In genomic region chrII:9774653-9775052, ce11 we compare ENCODE assay signal across 3 worm cellular contexts.
A peak's percentile ranks its signal among the peaks of the same experiment; 100 is the strongest.
TF ChIP-seq lines count a peak whose summit lies in the region.

No protein-coding gene starts in this region.

TF ChIP-seq in whole organism, L1 larva, 84 proteins besides CTCF, POLR2A, EP300 and RAD21 (continued from another document and continues in another):
- TF ChIP-seq egl-27 (tag; optimal IDR thresholded peaks at IDR 0.05; lab: Kevin White, UChicago) = no peak
- TF ChIP-seq ceh-82 (tag; optimal IDR thresholded peaks at IDR 0.05; lab: Kevin White, UChicago) = peak in 2 of 3 experiments; percentile 32 to 82
- TF ChIP-seq grh-1 (GFP tag; IDR thresholded peaks at IDR 0.05; lab: Robert Waterston, UW) = no peak
- TF ChIP-seq ama-1 (optimal IDR thresholded peaks at IDR 0.05; lab: Kevin White, UChicago) = no peak
- no peak for TF ChIP-seq ceh-90 (tag; optimal IDR thresholded peaks at IDR 0.05; lab: Kevin White, UChicago)
- peak; percentile 53 for TF ChIP-seq F16B12.6 (tag; optimal IDR thresholded peaks at IDR 0.05; lab: Kevin White, UChicago)
- TF ChIP-seq C34B4.2 (tag; optimal IDR thresholded peaks at IDR 0.05; lab: Kevin White, UChicago) = no peak
- TF ChIP-seq mep-1 (tag; optimal IDR thresholded peaks at IDR 0.05; lab: Kevin White, UChicago) = peak; percentile 50
- TF ChIP-seq snu-23 (GFP tag; optimal IDR thresholded peaks at IDR 0.05; lab: Kevin White, UChicago) = peak; percentile 72
- TF ChIP-seq sptf-1 (tag; optimal IDR thresholded peaks at IDR 0.05; lab: Kevin White, UChicago) = no peak
- peak; percentile 73 for TF ChIP-seq nhr-71 (tag; optimal IDR thresholded peaks at IDR 0.05; lab: Kevin White, UChicago)
- peak in 2 of 6 experiments; percentile 17 to 49 for TF ChIP-seq elt-3 (tag; optimal IDR thresholded peaks at IDR 0.05; lab: Kevin White, UChicago)
- TF ChIP-seq egl-13 (tag; optimal IDR thresholded peaks at IDR 0.05; lab: Kevin White, UChicago) = peak; percentile 44
- no peak for TF ChIP-seq hpl-2 (GFP tag; optimal IDR thresholded peaks at IDR 0.05; lab: Kevin White, UChicago)
- no peak for TF ChIP-seq mef-2 (tag; optimal IDR thresholded peaks at IDR 0.05; lab: Kevin White, UChicago)
- no peak for TF ChIP-seq unc-30 (tag; optimal IDR thresholded peaks at IDR 0.05; lab: Kevin White, UChicago)
- TF ChIP-seq lir-3 (tag; optimal IDR thresholded peaks at IDR 0.05; lab: Kevin White, UChicago; ENCODE audit: poor library complexity) = peak; percentile 53
- TF ChIP-seq sup-37 (GFP tag; optimal IDR thresholded peaks at IDR 0.05; lab: Kevin White, UChicago) = no peak
- TF ChIP-seq hlh-17 (GFP tag; optimal IDR thresholded peaks at IDR 0.05; lab: Kevin White, UChicago; ENCODE audit: borderline replicate concordance) = no peak
- no peak for TF ChIP-seq aha-1 (tag; optimal IDR thresholded peaks at IDR 0.05; lab: Kevin White, UChicago)
- TF ChIP-seq hlh-4 (tag; optimal IDR thresholded peaks at IDR 0.05; lab: Kevin White, UChicago) = peak; percentile 16
- TF ChIP-seq efl-3 (GFP tag; optimal IDR thresholded peaks at IDR 0.05; lab: Kevin White, UChicago) = no peak
- TF ChIP-seq mab-9 (GFP tag; IDR thresholded peaks at IDR 0.05; lab: Robert Waterston, UW) = peak; percentile 25; the same call in 1 of the 2 replicates
- TF ChIP-seq nhr-20 (tag; optimal IDR thresholded peaks at IDR 0.05; lab: Kevin White, UChicago) = peak; percentile 83
- TF ChIP-seq nhr-85 (tag; lab: Kevin White, UChicago) = peak; percentile 58
- TF ChIP-seq ces-1 (GFP tag; optimal IDR thresholded peaks at IDR 0.05; lab: Kevin White, UChicago) = no peak
- TF ChIP-seq vab-15 (tag; optimal IDR thresholded peaks at IDR 0.05; lab: Kevin White, UChicago) = no peak
- TF ChIP-seq swsn-7 (tag; optimal IDR thresholded peaks at IDR 0.05; lab: Kevin White, UChicago) = peak; percentile 75
- TF ChIP-seq fos-1 (tag; optimal IDR thresholded peaks at IDR 0.05; lab: Kevin White, UChicago) = no peak
- TF ChIP-seq lin-35 (GFP tag; optimal IDR thresholded peaks at IDR 0.05; lab: Kevin White, UChicago) = peak; percentile 48 to 68
- TF ChIP-seq lin-13 (GFP tag; optimal IDR thresholded peaks at IDR 0.05; lab: Kevin White, UChicago) = no peak
- TF ChIP-seq elt-2 (tag; optimal IDR thresholded peaks at IDR 0.05; lab: Kevin White, UChicago) = peak; percentile 41
- TF ChIP-seq nhr-28 (tag; optimal IDR thresholded peaks at IDR 0.05; lab: Kevin White, UChicago) = no peak
- peak; percentile 48 for TF ChIP-seq ceh-8 (GFP tag; optimal IDR thresholded peaks at IDR 0.05; lab: Kevin White, UChicago)
- peak; percentile 65 for TF ChIP-seq nhr-19 (GFP tag; conservative IDR thresholded peaks at IDR 0.05; lab: Robert Waterston, UW)
- TF ChIP-seq nhr-84 (tag; optimal IDR thresholded peaks at IDR 0.05; lab: Kevin White, UChicago) = no peak
- peak in 1 of 2 experiments; percentile 71 for TF ChIP-seq ztf-11 (tag; optimal IDR thresholded peaks at IDR 0.05; lab: Kevin White, UChicago)
- TF ChIP-seq C04F5.9 (tag; optimal IDR thresholded peaks at IDR 0.05; lab: Kevin White, UChicago) = no peak
- no peak for TF ChIP-seq unc-98 (GFP tag; IDR thresholded peaks at IDR 0.05; lab: Robert Waterston, UW)
- TF ChIP-seq pag-3 (tag; optimal IDR thresholded peaks at IDR 0.05; lab: Kevin White, UChicago; ENCODE audit: borderline replicate concordance, insufficient read depth) = no peak
- TF ChIP-seq lin-15B (tag; optimal IDR thresholded peaks at IDR 0.05; lab: Kevin White, UChicago) = no peak
- peak; percentile 76 for TF ChIP-seq nhr-90 (tag; optimal IDR thresholded peaks at IDR 0.05; lab: Kevin White, UChicago; ENCODE audit: poor library complexity)
- peak; percentile 54 for TF ChIP-seq lin-14 (GFP tag; optimal IDR thresholded peaks at IDR 0.05; lab: Kevin White, UChicago)
- no peak for TF ChIP-seq ets-5 (GFP tag; IDR thresholded peaks at IDR 0.05; lab: Robert Waterston, UW)

TF ChIP-seq in whole organism, L3 larva, 47 proteins besides CTCF, POLR2A, EP300 and RAD21 (continued from another document):
- TF ChIP-seq zag-1 (tag; optimal IDR thresholded peaks at IDR 0.05; lab: Kevin White, UChicago) = no peak

TF ChIP-seq in whole organism, young adult, 124 proteins besides CTCF, POLR2A, EP300 and RAD21 (continued from another document and continues in another):
- TF ChIP-seq tlf-1 (GFP tag; optimal IDR thresholded peaks at IDR 0.05; lab: Kevin White, UChicago) (no peak), bed-1 (GFP tag; IDR thresholded peaks at IDR 0.05; lab: Robert Waterston, UW) (peak; percentile 80; the same call in 1 of the 2 replicates), F23B12.7 (tag; optimal IDR thresholded peaks at IDR 0.05; lab: Kevin White, UChicago; ENCODE audit: insufficient read depth) (peak; percentile 79), rec-8 (tag; optimal IDR thresholded peaks at IDR 0.05; lab: Kevin White, UChicago) (peak; percentile 33 to 82), lin-54 (GFP tag; optimal IDR thresholded peaks at IDR 0.05; lab: Kevin White, UChicago) (no peak), let-607 (tag; optimal IDR thresholded peaks at IDR 0.05; lab: Kevin White, UChicago) (peak; percentile 23 to 43), F55B11.4 (tag; optimal IDR thresholded peaks at IDR 0.05; lab: Kevin White, UChicago; ENCODE audit: borderline replicate concordance, insufficient read depth) (no peak), aptf-2 (GFP tag; conservative IDR thresholded peaks at IDR 0.05; lab: Robert Waterston, UW) (no peak), snpc-1.3 (tag; optimal IDR thresholded peaks at IDR 0.05; lab: Kevin White, UChicago; ENCODE audit: insufficient read depth) (peak; percentile 84), nfyb-1 (GFP tag; IDR thresholded peaks at IDR 0.05; lab: Robert Waterston, UW) (no peak; the same call in 1 of the 2 replicates), K12H6.12 (tag; optimal IDR thresholded peaks at IDR 0.05; lab: Kevin White, UChicago) (no peak), atf-7 (tag; optimal IDR thresholded peaks at IDR 0.05; lab: Kevin White, UChicago) (peak; percentile 50), ztf-6 (GFP tag; IDR thresholded peaks at IDR 0.05; lab: Robert Waterston, UW) (no peak), cebp-2 (GFP tag; IDR thresholded peaks at IDR 0.05; lab: Robert Waterston, UW) (peak; percentile 74; the same call in 1 of the 2 replicates), dpff-1 (tag; optimal IDR thresholded peaks at IDR 0.05; lab: Kevin White, UChicago) (no peak), snpc-4 (GFP tag; optimal IDR thresholded peaks at IDR 0.05; lab: Kevin White, UChicago) (peak; percentile 74), snpc-4 (tag; optimal IDR thresholded peaks at IDR 0.05; lab: Kevin White, UChicago) (peak in 3 of 4 experiments; percentile 10 to 78 (median 74)), akir-1 (GFP tag; optimal IDR thresholded peaks at IDR 0.05; lab: Kevin White, UChicago) (peak; percentile 10), sea-2 (GFP tag; IDR thresholded peaks at IDR 0.05; lab: Robert Waterston, UW) (0 out of 2 replicates have a peak, but pooled peaks have one; percentile 54), repo-1 (tag; optimal IDR thresholded peaks at IDR 0.05; lab: Kevin White, UChicago) (peak; percentile 78), Y53F4B.3 (GFP tag; IDR thresholded peaks at IDR 0.05; lab: Robert Waterston, UW) (0 out of 2 replicates have a peak, but pooled peaks have one; percentile 32), Y53G8AR.9 (GFP tag; conservative IDR thresholded peaks at IDR 0.05; lab: Robert Waterston, UW) (0 out of 2 replicates have a peak, but pooled peaks have one; percentile 36), ceh-40 (GFP tag; IDR thresholded peaks at IDR 0.05; lab: Robert Waterston, UW) (0 out of 2 replicates have a peak, but pooled peaks have one; percentile 60), xnd-1 (tag; optimal IDR thresholded peaks at IDR 0.05; lab: Kevin White, UChicago) (peak; percentile 15), nhr-27 (tag; optimal IDR thresholded peaks at IDR 0.05; lab: Kevin White, UChicago) (no peak), C17E4.6 (GFP tag; IDR thresholded peaks at IDR 0.05; lab: Robert Waterston, UW) (0 out of 2 replicates have a peak, but pooled peaks have one; percentile 56), egl-44 (GFP tag; IDR thresholded peaks at IDR 0.05; lab: Robert Waterston, UW) (peak; percentile 86), mcd-1 (GFP tag; IDR thresholded peaks at IDR 0.05; lab: Robert Waterston, UW) (peak; percentile 64; the same call in 1 of the 2 replicates), die-1 (tag; optimal IDR thresholded peaks at IDR 0.05; lab: Kevin White, UChicago) (peak; percentile 71), ceh-58 (GFP tag; IDR thresholded peaks at IDR 0.05; lab: Robert Waterston, UW) (no peak), him-1 (tag; optimal IDR thresholded peaks at IDR 0.05; lab: Kevin White, UChicago) (peak; percentile 90), zfh-2 (GFP tag; conservative IDR thresholded peaks at IDR 0.05; lab: Robert Waterston, UW) (no peak), efl-1 (GFP tag; optimal IDR thresholded peaks at IDR 0.05; lab: Kevin White, UChicago) (no peak), B0035.1 (tag; optimal IDR thresholded peaks at IDR 0.05; lab: Kevin White, UChicago) (peak; percentile 41), ets-4 (GFP tag; optimal IDR thresholded peaks at IDR 0.05; lab: Kevin White, UChicago) (no peak), nfya-1 (tag; optimal IDR thresholded peaks at IDR 0.05; lab: Kevin White, UChicago; ENCODE audit: borderline replicate concordance, insufficient read depth) (no peak), lin-26 (GFP tag; IDR thresholded peaks at IDR 0.05; lab: Robert Waterston, UW) (no peak; the same call in 1 of the 2 replicates), F57A8.1 (GFP tag; optimal IDR thresholded peaks at IDR 0.05; lab: Kevin White, UChicago) (no peak), madf-3 (GFP tag; IDR thresholded peaks at IDR 0.05; lab: Robert Waterston, UW) (0 out of 2 replicates have a peak, but pooled peaks have one; percentile 68), dpl-1 (GFP tag; optimal IDR thresholded peaks at IDR 0.05; lab: Kevin White, UChicago) (no peak), ztf-28 (GFP tag; IDR thresholded peaks at IDR 0.05; lab: Robert Waterston, UW) (peak; percentile 76; the same call in 1 of the 2 replicates), F52B5.7 (tag; optimal IDR thresholded peaks at IDR 0.05; lab: Kevin White, UChicago) (peak; percentile 13), lag-1 (GFP tag; IDR thresholded peaks at IDR 0.05; lab: Robert Waterston, UW) (no peak), unc-62 (GFP tag; optimal IDR thresholded peaks at IDR 0.05; lab: Kevin White, UChicago) (no peak), lsy-27 (tag; optimal IDR thresholded peaks at IDR 0.05; lab: Kevin White, UChicago; ENCODE audit: borderline replicate concordance, insufficient read depth) (no peak), pbrm-1 (GFP tag; IDR thresholded peaks at IDR 0.05; lab: Robert Waterston, UW) (peak; percentile 64; the same call in 1 of the 2 replicates), ztf-22 (GFP tag; optimal IDR thresholded peaks at IDR 0.05; lab: Kevin White, UChicago) (peak; percentile 61), lin-40 (tag; optimal IDR thresholded peaks at IDR 0.05; lab: Kevin White, UChicago) (peak; percentile 68), ccch-3 (GFP tag; optimal IDR thresholded peaks at IDR 0.05; lab: Kevin White, UChicago) (no peak), B0261.1 (tag; optimal IDR thresholded peaks at IDR 0.05; lab: Kevin White, UChicago) (peak; percentile 87), ceh-100 (GFP tag; IDR thresholded peaks at IDR 0.05; lab: Robert Waterston, UW) (no peak; the same call in 1 of the 2 replicates), hlh-12 (tag; optimal IDR thresholded peaks at IDR 0.05; lab: Kevin White, UChicago) (no peak), attf-5 (GFP tag; optimal IDR thresholded peaks at IDR 0.05; lab: Kevin White, UChicago) (peak; percentile 56), tbx-9 (tag; optimal IDR thresholded peaks at IDR 0.05; lab: Kevin White, UChicago; ENCODE audit: borderline replicate concordance) (no peak), B0336.3 (GFP tag; IDR thresholded peaks at IDR 0.05; lab: Robert Waterston, UW) (0 out of 2 replicates have a peak, but pooled peaks have one; percentile 57), T26A5.8 (tag; optimal IDR thresholded peaks at IDR 0.05; lab: Kevin White, UChicago) (no peak), attf-3 (GFP tag; conservative IDR thresholded peaks at IDR 0.05; lab: Robert Waterston, UW) (peak; percentile 66), egrh-3 (GFP tag; IDR thresholded peaks at IDR 0.05; lab: Robert Waterston, UW) (peak; percentile 48), F33H1.4 (GFP tag; IDR thresholded peaks at IDR 0.05; lab: Robert Waterston, UW) (peak; percentile 53), rpc-1 (optimal IDR thresholded peaks at IDR 0.05; lab: Kevin White, UChicago) (peak; percentile 95), rpc-1 (tag; optimal IDR thresholded peaks at IDR 0.05; lab: Kevin White, UChicago) (peak; percentile 91), ZK185.1 (tag; optimal IDR thresholded peaks at IDR 0.05; lab: Kevin White, UChicago; ENCODE audit: poor library complexity, severe bottlenecking) (peak; percentile 88), Y67H2A.10 (GFP tag; conservative IDR thresholded peaks at IDR 0.05; lab: Robert Waterston, UW) (no peak), D2030.7 (GFP tag; IDR thresholded peaks at IDR 0.05; lab: Robert Waterston, UW) (peak; percentile 68; the same call in 1 of the 2 replicates), F57C9.4 (tag; optimal IDR thresholded peaks at IDR 0.05; lab: Kevin White, UChicago) (no peak), hrde-1 (tag; optimal IDR thresholded peaks at IDR 0.05; lab: Kevin White, UChicago; ENCODE audit: borderline replicate concordance) (peak; percentile 61), F37B4.10 (GFP tag; IDR thresholded peaks at IDR 0.05; lab: Robert Waterston, UW) (no peak), fkh-3 (tag; optimal IDR thresholded peaks at IDR 0.05; lab: Kevin White, UChicago) (peak; percentile 0), B0019.2 (GFP tag; conservative IDR thresholded peaks at IDR 0.05; lab: Robert Waterston, UW) (no peak), lsl-1 (GFP tag; optimal IDR thresholded peaks at IDR 0.05; lab: Kevin White, UChicago) (peak; percentile 42), nhr-90 (tag; optimal IDR thresholded peaks at IDR 0.05; lab: Kevin White, UChicago) (peak; percentile 72), F10E7.11 (tag; optimal IDR thresholded peaks at IDR 0.05; lab: Kevin White, UChicago) (peak; percentile 69), attf-6 (GFP tag; IDR thresholded peaks at IDR 0.05; lab: Robert Waterston, UW) (peak; percentile 38; the same call in 1 of the 2 replicates), nfya-2 (GFP tag; IDR thresholded peaks at IDR 0.05; lab: Robert Waterston, UW) (0 out of 2 replicates have a peak, but pooled peaks have one; percentile 77), ceh-27 (GFP tag; optimal IDR thresholded peaks at IDR 0.05; lab: Kevin White, UChicago) (peak; percentile 78), nhr-179 (tag; optimal IDR thresholded peaks at IDR 0.05; lab: Kevin White, UChicago) (no peak), cebp-1 (GFP tag; IDR thresholded peaks at IDR 0.05; lab: Robert Waterston, UW) (0 out of 2 replicates have a peak, but pooled peaks have one; percentile 33), cebp-1 (tag; optimal IDR thresholded peaks at IDR 0.05; lab: Kevin White, UChicago) (no peak), T07F8.4 (tag; optimal IDR thresholded peaks at IDR 0.05; lab: Kevin White, UChicago) (peak; percentile 64), hsf-1 (GFP tag; IDR thresholded peaks at IDR 0.05; lab: Robert Waterston, UW) (peak; percentile 48; the same call in 1 of the 2 replicates), madf-6 (GFP tag; IDR thresholded peaks at IDR 0.05; lab: Robert Waterston, UW) (peak; percentile 76), madf-8 (GFP tag; conservative IDR thresholded peaks at IDR 0.05; lab: Robert Waterston, UW) (no peak), F49E8.2 (tag; optimal IDR thresholded peaks at IDR 0.05; lab: Kevin White, UChicago; ENCODE audit: insufficient read depth) (peak; percentile 20), snpc-3.4 (tag; optimal IDR thresholded peaks at IDR 0.05; lab: Kevin White, UChicago) (peak; percentile 77), Y79H2A.3 (GFP tag; conservative IDR thresholded peaks at IDR 0.05; lab: Robert Waterston, UW) (peak; percentile 78), dox-1 (GFP tag; IDR thresholded peaks at IDR 0.05; lab: Robert Waterston, UW) (no peak; the same call in 1 of the 2 replicates)
